Worm (Caenorhabditis elegans) whole organism, midembryonic: ENCODE data around the gene srh-1.

Source experiments
- T22C8.4 ChIP-seq: fragments of 200-800 bp; sonication (Bioruptor generic); IDR thresholded peaks from 2 replicates; pipeline ENCODE4 v1.3.6; 2022; ENCODE audit warnings: missing genetic modification characterization, missing compliant biosample characterization
- klf-2 ChIP-seq: fragments of 200-800 bp; sonication (Bioruptor generic); conservative IDR thresholded peaks from 2 replicates; pipeline ENCODE4 v1.3.6; 2022; ENCODE audit warnings: missing genetic modification reagents, missing genetic modification characterization, missing compliant biosample characterization
- med-1 ChIP-seq: sonication (generic microtip); optimal IDR thresholded peaks from 2 replicates; lab custom pipeline; 2017; ENCODE audit warnings: missing genetic modification characterization, mild to moderate bottlenecking, missing compliant biosample characterization, antibody characterized with exemption, missing genetic modification reagents; ENCODE audit not compliant: insufficient read depth

DNA sequence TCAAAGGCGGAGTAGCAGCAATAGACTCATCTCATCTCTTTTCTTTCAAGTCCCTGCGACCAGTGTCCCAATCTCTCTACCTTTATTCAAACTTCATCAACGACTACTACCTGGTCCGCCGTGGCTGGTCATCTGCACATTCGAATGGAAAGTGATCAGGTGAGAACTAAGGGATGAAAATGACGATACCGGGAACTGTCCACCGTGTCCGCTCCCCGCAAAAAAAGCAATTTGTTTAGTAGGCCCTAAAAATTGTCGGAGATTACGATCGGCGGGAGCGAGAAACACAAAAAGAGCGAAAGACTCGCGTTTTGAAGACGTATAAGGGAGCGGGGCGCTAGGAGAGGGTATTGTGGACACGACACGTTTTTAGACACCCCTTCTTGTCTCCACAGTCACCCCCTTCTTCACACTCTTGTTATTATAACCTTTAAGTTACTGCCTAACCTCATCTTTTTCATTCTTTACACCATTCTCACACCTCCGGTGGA, 22.6 kb upstream of the srh-1 start, which contains the start of gene zipt-16:
- TF ChIP-seq klf-2 (GFP tag; lab: Robert Waterston, UW) (no peak), T22C8.4 (GFP tag; lab: Robert Waterston, UW) (no peak), med-1 (GFP tag; lab: Kevin White, UChicago) (no peak)
